Fruit fly (Drosophila melanogaster) whole organism, embryonic: Measurements from ENCODE around the gene mRpL48.

ENCODE experiments used
- Aef1 ChIP-seq: fragments of 200-800 bp; sonication (Bioruptor generic); IDR thresholded peaks from 3 replicates; pipeline ENCODE4 v1.3.6; 2022; ENCODE audit warnings: missing biosample characterization, missing genetic modification characterization
- Bdp1 ChIP-seq: fragments of 200-800 bp; sonication (Bioruptor generic); optimal IDR thresholded peaks from 3 replicates; lab custom pipeline; 2016; ENCODE audit warnings: missing biosample characterization, missing genetic modification characterization
- CG10366 ChIP-seq: fragments of 200-800 bp; sonication (Bioruptor generic); IDR thresholded peaks from 2 replicates; pipeline ENCODE4 v1.3.6; 2022; ENCODE audit warnings: missing biosample characterization, missing genetic modification characterization
- CG14441 ChIP-seq: fragments of 200-800 bp; sonication (Bioruptor generic); IDR thresholded peaks from 2 replicates; pipeline ENCODE4 v1.3.6; 2022; ENCODE audit warnings: missing biosample characterization, missing genetic modification characterization
- CG16813 ChIP-seq: fragments of 200-800 bp; sonication (Bioruptor generic); IDR thresholded peaks from 3 replicates; pipeline ENCODE4 v1.3.6; 2022; ENCODE audit warnings: missing biosample characterization, missing genetic modification characterization; ENCODE audit not compliant: partially characterized antibody
- CG16815 ChIP-seq: fragments of 200-800 bp; sonication (Bioruptor generic); optimal IDR thresholded peaks from 3 replicates; lab custom pipeline; 2017; ENCODE audit warnings: missing biosample characterization, mild to moderate bottlenecking, missing genetic modification characterization
- CG18262 ChIP-seq: fragments of 200-800 bp; optimal IDR thresholded peaks from 3 replicates; lab custom pipeline; 2019; ENCODE audit warnings: missing biosample characterization, mild to moderate bottlenecking, missing genetic modification characterization, moderate library complexity
- CG3995 ChIP-seq: fragments of 200-800 bp; sonication (Bioruptor generic); optimal IDR thresholded peaks from 3 replicates; lab custom pipeline; 2016; ENCODE audit warnings: missing biosample characterization, missing genetic modification characterization
- CG5245 ChIP-seq: fragments of 200-800 bp; sonication (Bioruptor generic); optimal IDR thresholded peaks from 3 replicates; lab custom pipeline; 2016; ENCODE audit warnings: missing biosample characterization, missing genetic modification characterization
- CG6654 ChIP-seq: fragments of 200-800 bp; sonication (Bioruptor generic); optimal IDR thresholded peaks from 2 replicates; lab custom pipeline; 2017; ENCODE audit warnings: missing biosample characterization, mild to moderate bottlenecking, missing genetic modification characterization
- CG7372 ChIP-seq: fragments of 200-800 bp; sonication (Bioruptor generic); IDR thresholded peaks from 2 replicates; pipeline ENCODE4 v1.3.6; 2022; ENCODE audit warnings: missing biosample characterization, missing genetic modification characterization
- CG9215 ChIP-seq: fragments of 200-800 bp; sonication (Bioruptor generic); IDR thresholded peaks from 2 replicates; pipeline ENCODE4 v1.3.6; 2022; ENCODE audit warnings: missing biosample characterization, missing genetic modification characterization
- CoRest ChIP-seq: fragments of 200-800 bp; sonication (Bioruptor generic); optimal IDR thresholded peaks from 3 replicates; lab custom pipeline; 2018; ENCODE audit warnings: missing biosample characterization, mild to moderate bottlenecking, missing genetic modification characterization, moderate library complexity
- Deaf1 ChIP-seq: fragments of 200-800 bp; optimal IDR thresholded peaks from 3 replicates; lab custom pipeline; 2019; ENCODE audit warnings: missing biosample characterization, mild to moderate bottlenecking, missing genetic modification characterization, moderate library complexity
- Doc3 ChIP-seq: fragments of 200-800 bp; sonication (Bioruptor generic); IDR thresholded peaks from 3 replicates; pipeline ENCODE4 v1.3.6; 2022; ENCODE audit warnings: missing biosample characterization, missing genetic modification characterization; ENCODE audit not compliant: partially characterized antibody
- Ets65A ChIP-seq: fragments of 200-800 bp; sonication (Bioruptor generic); peaks from one replicate; lab custom pipeline; 2016; ENCODE audit warnings: missing biosample characterization, missing genetic modification characterization
- Fer2 ChIP-seq: fragments of 200-800 bp; sonication (Bioruptor generic); optimal IDR thresholded peaks from 2 replicates; lab custom pipeline; 2018; ENCODE audit warnings: missing biosample characterization, mild to moderate bottlenecking, missing genetic modification characterization, moderate library complexity
- Hmx ChIP-seq: fragments of 200-800 bp; sonication (Bioruptor generic); optimal IDR thresholded peaks from 2 replicates; lab custom pipeline; 2016; ENCODE audit warnings: missing biosample characterization, missing genetic modification characterization
- MBD-R2 ChIP-seq: fragments of 200-800 bp; sonication (Bioruptor generic); IDR thresholded peaks from 2 replicates; pipeline ENCODE4 v1.3.6; 2022; ENCODE audit warnings: missing biosample characterization, missing genetic modification characterization
- MESR4 ChIP-seq: fragments of 200-800 bp; sonication (Bioruptor generic); optimal IDR thresholded peaks from 2 replicates; lab custom pipeline; 2018; ENCODE audit warnings: missing biosample characterization, mild to moderate bottlenecking, missing genetic modification characterization, moderate library complexity
- Meics ChIP-seq: fragments of 200-800 bp; sonication (Bioruptor generic); optimal IDR thresholded peaks from 2 replicates; lab custom pipeline; 2017; ENCODE audit warnings: missing biosample characterization, mild to moderate bottlenecking, missing genetic modification characterization
- Oaz ChIP-seq: fragments of 200-800 bp; sonication (Bioruptor generic); IDR thresholded peaks from 2 replicates; pipeline ENCODE4 v1.3.6; 2022; ENCODE audit warnings: missing biosample characterization, missing genetic modification characterization
- Ravus ChIP-seq: fragments of 200-800 bp; sonication (Bioruptor generic); IDR thresholded peaks from 2 replicates; pipeline ENCODE4 v1.3.6; 2022; ENCODE audit warnings: missing biosample characterization, missing genetic modification characterization
- Ssrp ChIP-seq: fragments of 200-800 bp; sonication (Bioruptor generic); optimal IDR thresholded peaks from 2 replicates; lab custom pipeline; 2018; ENCODE audit warnings: missing biosample characterization, mild to moderate bottlenecking, missing genetic modification characterization, moderate library complexity
- Usf ChIP-seq: fragments of 200-800 bp; sonication (Bioruptor generic); optimal IDR thresholded peaks from 2 replicates; lab custom pipeline; 2017; ENCODE audit warnings: missing genotype, missing biosample characterization, missing genetic modification characterization
- ab ChIP-seq: fragments of 200-800 bp; sonication (Bioruptor generic); optimal IDR thresholded peaks from 2 replicates; lab custom pipeline; 2016; ENCODE audit warnings: missing biosample characterization, missing genetic modification characterization
- ash1 ChIP-seq: fragments of 200-800 bp; sonication (Bioruptor generic); optimal IDR thresholded peaks from 2 replicates; lab custom pipeline; 2018; ENCODE audit warnings: missing biosample characterization, mild to moderate bottlenecking, missing genetic modification characterization
- btn ChIP-seq: fragments of 200-800 bp; sonication (Bioruptor generic); optimal IDR thresholded peaks from 2 replicates; lab custom pipeline; 2016; ENCODE audit warnings: missing biosample characterization, missing genetic modification characterization
- cato ChIP-seq: fragments of 200-800 bp; sonication (Bioruptor generic); optimal IDR thresholded peaks from 2 replicates; lab custom pipeline; 2016; ENCODE audit warnings: missing biosample characterization, missing genetic modification characterization, borderline replicate concordance
- da ChIP-seq: fragments of 200-800 bp; sonication (Bioruptor generic); optimal IDR thresholded peaks from 2 replicates; lab custom pipeline; 2016; ENCODE audit warnings: missing biosample characterization, missing genetic modification characterization
- dysf ChIP-seq: fragments of 200-800 bp; sonication (Bioruptor generic); IDR thresholded peaks from 3 replicates; pipeline ENCODE4 v1.3.6; 2022; ENCODE audit warnings: missing biosample characterization, missing genetic modification characterization
- fd64A ChIP-seq: fragments of 200-800 bp; sonication (Bioruptor generic); optimal IDR thresholded peaks from 3 replicates; lab custom pipeline; 2018; ENCODE audit warnings: missing biosample characterization, mild to moderate bottlenecking, missing genetic modification characterization
- gsb ChIP-seq: fragments of 200-800 bp; sonication (Bioruptor generic); IDR thresholded peaks from 2 replicates; pipeline ENCODE4 v1.3.6; 2022; ENCODE audit warnings: missing biosample characterization, missing genetic modification characterization
- h ChIP-seq: fragments of >200 bp; optimal IDR thresholded peaks from 2 replicates; lab custom pipeline; 2017
- hb ChIP-seq: fragments of 200-800 bp; sonication (Bioruptor generic); IDR thresholded peaks from 3 replicates; pipeline ENCODE4 v1.3.6; 2022; ENCODE audit warnings: missing biosample characterization, missing genetic modification characterization; ENCODE audit not compliant: partially characterized antibody
- hkb ChIP-seq, 2 experiments: fragments of 200-800 bp in 1 of 2; fragments of >200 bp in 1 of 2; sonication (Bioruptor generic) in 1 of 2; IDR thresholded peaks in 1 of 2; optimal IDR thresholded peaks in 1 of 2; 2 replicates each; pipeline versions ENCODE4 v1.3.6 to Lab custom; 2017 to 2022; ENCODE audit warnings: missing biosample characterization in 1 of 2, missing genetic modification characterization in 1 of 2
- jigr1 ChIP-seq: fragments of 200-800 bp; sonication (Bioruptor generic); IDR thresholded peaks from 3 replicates; pipeline ENCODE4 v1.3.6; 2022; ENCODE audit warnings: missing biosample characterization, missing genetic modification characterization
- jumu ChIP-seq: fragments of 200-800 bp; sonication (Bioruptor generic); optimal IDR thresholded peaks from 3 replicates; lab custom pipeline; 2016; ENCODE audit warnings: missing biosample characterization, missing genetic modification characterization
- kah ChIP-seq: fragments of 200-800 bp; sonication (Bioruptor generic); optimal IDR thresholded peaks from 2 replicates; lab custom pipeline; 2018; ENCODE audit warnings: missing biosample characterization, mild to moderate bottlenecking, missing genetic modification characterization
- lab ChIP-seq: fragments of 200-800 bp; sonication (Bioruptor generic); optimal IDR thresholded peaks from 3 replicates; lab custom pipeline; 2017; ENCODE audit warnings: missing biosample characterization, missing genetic modification characterization, mild to moderate bottlenecking, moderate library complexity, missing genetic modification reagents
- nom ChIP-seq: fragments of 200-800 bp; sonication (Bioruptor generic); optimal IDR thresholded peaks from 2 replicates; lab custom pipeline; 2017; ENCODE audit warnings: missing biosample characterization, missing genetic modification characterization, mild to moderate bottlenecking, moderate library complexity, missing genetic modification reagents
- phol ChIP-seq: fragments of 200-800 bp; sonication (Bioruptor generic); optimal IDR thresholded peaks from 3 replicates; lab custom pipeline; 2018; ENCODE audit warnings: missing biosample characterization, mild to moderate bottlenecking, missing genetic modification characterization, moderate library complexity
- ranshi ChIP-seq: fragments of 200-800 bp; sonication (Bioruptor generic); IDR thresholded peaks from 2 replicates; pipeline ENCODE4 v1.3.6; 2022; ENCODE audit warnings: missing biosample characterization, missing genetic modification characterization
- schlank ChIP-seq: fragments of 200-800 bp; sonication (Bioruptor generic); optimal IDR thresholded peaks from 2 replicates; lab custom pipeline; 2018; ENCODE audit warnings: missing biosample characterization, mild to moderate bottlenecking, missing genetic modification characterization
- sd ChIP-seq: fragments of 200-800 bp; sonication (Bioruptor generic); optimal IDR thresholded peaks from 3 replicates; lab custom pipeline; 2018; ENCODE audit warnings: missing biosample characterization, mild to moderate bottlenecking, missing genetic modification characterization, moderate library complexity
- slou ChIP-seq: fragments of 200-800 bp; sonication (Bioruptor generic); optimal IDR thresholded peaks from 3 replicates; lab custom pipeline; 2016; ENCODE audit warnings: missing biosample characterization, missing genetic modification characterization
- sna ChIP-seq: fragments of 200-800 bp; sonication (Bioruptor generic); IDR thresholded peaks from 2 replicates; pipeline ENCODE4 v1.3.6; 2022; ENCODE audit warnings: missing biosample characterization, missing genetic modification characterization; ENCODE audit not compliant: partially characterized antibody
- sr ChIP-seq: fragments of 200-800 bp; sonication (Bioruptor generic); IDR thresholded peaks from 3 replicates; pipeline ENCODE4 v1.3.6; 2022; ENCODE audit warnings: missing biosample characterization, missing genetic modification characterization
- stc ChIP-seq: fragments of 200-800 bp; sonication (Bioruptor generic); IDR thresholded peaks from 2 replicates; pipeline ENCODE4 v1.3.6; 2022; ENCODE audit warnings: missing biosample characterization, missing genetic modification characterization

The mRpL48 gene

DNA sequence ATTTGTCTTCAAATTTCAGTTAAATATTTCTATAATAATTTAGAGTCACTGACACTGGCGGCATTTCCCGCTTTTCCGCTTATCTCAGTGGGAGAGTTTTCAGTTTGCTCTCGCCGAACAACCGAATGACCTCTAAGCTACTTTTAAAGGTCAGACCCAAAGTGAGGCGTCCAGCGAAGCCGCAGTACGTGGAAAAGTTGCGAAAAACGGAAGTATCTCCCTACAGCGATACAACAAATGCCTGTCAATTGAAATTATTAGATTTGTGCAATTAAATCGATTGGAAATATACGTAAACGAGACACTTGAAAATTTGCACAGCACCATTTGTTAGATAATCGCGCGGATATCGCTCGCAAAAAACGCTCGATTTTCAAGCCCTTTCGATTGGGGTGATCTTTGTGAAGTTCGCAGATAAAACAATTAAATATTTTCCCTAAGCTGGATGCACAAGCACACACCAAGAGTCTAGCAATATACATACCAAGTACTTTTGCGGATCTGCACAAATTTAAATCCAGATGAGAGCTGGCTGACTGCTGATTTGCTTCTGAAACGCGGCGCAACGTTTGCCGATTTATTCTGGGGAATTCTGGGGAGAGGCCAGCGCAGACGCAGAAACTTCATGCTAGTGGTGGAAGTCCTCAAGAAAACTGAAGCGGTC, 17.0 kb downstream of the mRpL48 start (continued):
- TF ChIP-seq ab (peak; percentile 45), dysf (GFP tag; lab: Robert Waterston, UW) (no peak), CG9215 (GFP tag; lab: Robert Waterston, UW) (no peak), Usf (no peak), Deaf1 (tag; lab: Kevin White, UChicago) (no peak), gsb (no peak), fd64A (no peak), Aef1 (GFP tag; lab: Robert Waterston, UW) (no peak), MBD-R2 (no peak), lab (GFP tag; lab: Kevin White, UChicago) (peak; percentile 98), sna (GFP tag; lab: Robert Waterston, UW) (no peak), Oaz (GFP tag; lab: Robert Waterston, UW) (no peak), CG3995 (GFP tag; lab: Kevin White, UChicago) (peak; percentile 70), MESR4 (GFP tag; lab: Kevin White, UChicago) (no peak), stc (GFP tag; lab: Robert Waterston, UW) (no peak), CG6654 (no peak), cato (GFP tag; lab: Kevin White, UChicago) (no peak), Ets65A (GFP tag; lab: Kevin White, UChicago) (peak; percentile 7), sd (tag; lab: Kevin White, UChicago) (no peak), Meics (GFP tag; lab: Kevin White, UChicago) (no peak), CG7372 (no peak), CG10366 (no peak), phol (peak; percentile 92), ash1 (GFP tag; lab: Kevin White, UChicago) (peak; percentile 77), nom (GFP tag; lab: Kevin White, UChicago) (peak; percentile 96), hkb (optimal IDR thresholded peaks at IDR 0.05; lab: Kevin White, UChicago) (peak; percentile 5), hkb (GFP tag; IDR thresholded peaks at IDR 0.05; lab: Robert Waterston, UW) (no peak), CG14441 (no peak), kah (GFP tag; lab: Kevin White, UChicago) (peak; percentile 86)

dm6 chr2L:1727826-1728619, 17.8 kb downstream of the mRpL48 start:
- TF ChIP-seq Ssrp (peak; percentile 97), ranshi (GFP tag; lab: Robert Waterston, UW) (peak; percentile 95), slou (GFP tag; lab: Kevin White, UChicago) (peak; percentile 94), CG18262 (tag; lab: Kevin White, UChicago) (peak; percentile 94), hb (GFP tag; lab: Robert Waterston, UW) (peak; percentile 80), Hmx (GFP tag; lab: Kevin White, UChicago) (peak; percentile 77), Bdp1 (GFP tag; lab: Kevin White, UChicago) (peak; percentile 79), jigr1 (GFP tag; lab: Robert Waterston, UW) (peak; percentile 91), CG9215 (GFP tag; lab: Robert Waterston, UW) (peak; percentile 97), CoRest (tag; lab: Kevin White, UChicago) (peak; percentile 99), CG16813 (peak; percentile 91), Ravus (peak; percentile 74), schlank (peak; percentile 95), jumu (peak; percentile 86), Fer2 (tag; lab: Kevin White, UChicago) (peak; percentile 97), Ets65A (GFP tag; lab: Kevin White, UChicago) (peak; percentile 98), sr (GFP tag; lab: Robert Waterston, UW) (peak; percentile 62; the same call in 2 of the 3 replicates), CG16815 (GFP tag; lab: Kevin White, UChicago) (peak; percentile 96), h (lab: Kevin White, UChicago) (no peak), Doc3 (GFP tag; lab: Robert Waterston, UW) (peak; percentile 99), btn (no peak), CG5245 (GFP tag; lab: Kevin White, UChicago) (peak; percentile 91), da (GFP tag; lab: Kevin White, UChicago) (no peak)
